Fruit fly (Drosophila melanogaster) whole organism, embryonic: ENCODE data around the gene SamDC.
A peak's percentile ranks its signal among the peaks of the same experiment; 100 is the strongest.

Source experiments
- C15 ChIP-seq: fragments of 200-800 bp; sonication (Bioruptor generic); IDR thresholded peaks from 3 replicates; pipeline ENCODE4 v1.3.6; 2022; ENCODE audit warnings: missing biosample characterization, missing genetic modification characterization
- CG10267 ChIP-seq: fragments of 200-800 bp; sonication (Bioruptor generic); optimal IDR thresholded peaks from 2 replicates; lab custom pipeline; 2018; ENCODE audit warnings: missing biosample characterization, mild to moderate bottlenecking, missing genetic modification characterization, moderate library complexity
- CG10462 ChIP-seq: fragments of 200-800 bp; sonication (Bioruptor generic); optimal IDR thresholded peaks from 2 replicates; lab custom pipeline; 2016; ENCODE audit warnings: missing biosample characterization, missing genetic modification characterization
- CG10543 ChIP-seq: fragments of 200-800 bp; sonication (Bioruptor generic); optimal IDR thresholded peaks from 3 replicates; lab custom pipeline; 2017; ENCODE audit warnings: missing biosample characterization, mild to moderate bottlenecking, missing genetic modification characterization, moderate library complexity
- CG10979 ChIP-seq: fragments of 200-800 bp; sonication (Bioruptor generic); optimal IDR thresholded peaks from 2 replicates; lab custom pipeline; 2018; ENCODE audit warnings: missing biosample characterization, mild to moderate bottlenecking, missing genetic modification characterization, moderate library complexity
- CG12155 ChIP-seq: fragments of 200-800 bp; sonication (Bioruptor generic); optimal IDR thresholded peaks from 3 replicates; lab custom pipeline; 2016; ENCODE audit warnings: missing biosample characterization, missing genetic modification characterization
- CG12391 ChIP-seq: fragments of 200-800 bp; sonication (Bioruptor generic); optimal IDR thresholded peaks from 3 replicates; lab custom pipeline; 2018; ENCODE audit warnings: missing biosample characterization, mild to moderate bottlenecking, missing genetic modification characterization, moderate library complexity
- CG12659 ChIP-seq: fragments of 200-800 bp; sonication (Bioruptor generic); optimal IDR thresholded peaks from 3 replicates; lab custom pipeline; 2017; ENCODE audit warnings: mild to moderate bottlenecking, missing biosample characterization, missing genetic modification reagents, missing genetic modification characterization
- CG12769 ChIP-seq: fragments of 200-800 bp; sonication (Bioruptor generic); optimal IDR thresholded peaks from 2 replicates; lab custom pipeline; 2019; ENCODE audit warnings: missing biosample characterization, mild to moderate bottlenecking, missing genetic modification characterization, moderate library complexity
- CG12942 ChIP-seq: fragments of 200-800 bp; sonication (Bioruptor generic); optimal IDR thresholded peaks from 3 replicates; lab custom pipeline; 2016; ENCODE audit warnings: missing biosample characterization, missing genetic modification characterization
- CG13424 ChIP-seq: fragments of 200-800 bp; sonication (Bioruptor generic); optimal IDR thresholded peaks from 2 replicates; lab custom pipeline; 2019; ENCODE audit warnings: missing biosample characterization, mild to moderate bottlenecking, missing genetic modification characterization, moderate library complexity
- CG14965 ChIP-seq: fragments of 200-800 bp; sonication (Bioruptor generic); optimal IDR thresholded peaks from 2 replicates; lab custom pipeline; 2016; ENCODE audit warnings: missing biosample characterization, missing genetic modification characterization, borderline replicate concordance
- CG17359 ChIP-seq: fragments of 200-800 bp; sonication (Bioruptor generic); optimal IDR thresholded peaks from 3 replicates; lab custom pipeline; 2018; ENCODE audit warnings: missing biosample characterization, mild to moderate bottlenecking, missing genetic modification characterization, moderate library complexity
- CG18262 ChIP-seq: fragments of 200-800 bp; optimal IDR thresholded peaks from 3 replicates; lab custom pipeline; 2019; ENCODE audit warnings: missing biosample characterization, mild to moderate bottlenecking, missing genetic modification characterization, moderate library complexity
- CG32772 ChIP-seq: fragments of 200-800 bp; sonication (Bioruptor generic); IDR thresholded peaks from 2 replicates; pipeline ENCODE4 v1.3.6; 2022; ENCODE audit warnings: missing biosample characterization, missing genetic modification characterization
- CG3281 ChIP-seq: fragments of 200-800 bp; sonication (Bioruptor generic); optimal IDR thresholded peaks from 3 replicates; lab custom pipeline; 2017; ENCODE audit warnings: missing biosample characterization, mild to moderate bottlenecking, missing genetic modification characterization
- CG3726 ChIP-seq: fragments of 200-800 bp; sonication (Bioruptor generic); IDR thresholded peaks from 3 replicates; pipeline ENCODE4, ENCODE4 v1.3.6; 2022; ENCODE audit warnings: missing biosample characterization, missing genetic modification characterization
- CG3847 ChIP-seq: fragments of 200-800 bp; sonication (Bioruptor generic); IDR thresholded peaks from 2 replicates; pipeline ENCODE4 v1.3.6; 2022; ENCODE audit warnings: missing biosample characterization, missing genetic modification characterization
- CG6689 ChIP-seq: fragments of 200-800 bp; sonication (Bioruptor generic); IDR thresholded peaks from 2 replicates; pipeline ENCODE4 v1.3.6; 2022; ENCODE audit warnings: missing biosample characterization, missing genetic modification characterization
- CG6791 ChIP-seq: fragments of 200-800 bp; sonication (Bioruptor generic); IDR thresholded peaks from 3 replicates; pipeline ENCODE4 v1.3.6; 2022; ENCODE audit warnings: missing biosample characterization, missing genetic modification characterization; ENCODE audit not compliant: partially characterized antibody
- CG8290 ChIP-seq, 3 experiments: fragments of 200-800 bp; sonication (Bioruptor generic); optimal IDR thresholded peaks; 2 replicates each; lab custom pipeline; 2016 to 2019; ENCODE audit warnings: missing biosample characterization in 3 of 3, missing genetic modification characterization in 3 of 3, mild to moderate bottlenecking in 2 of 3, moderate library complexity in 1 of 3
- CHES-1-like ChIP-seq: fragments of 200-800 bp; sonication (Bioruptor generic); optimal IDR thresholded peaks from 2 replicates; lab custom pipeline; 2016; ENCODE audit warnings: missing biosample characterization, missing genetic modification characterization
- Chrac-16 ChIP-seq: fragments of 200-800 bp; sonication (Bioruptor generic); optimal IDR thresholded peaks from 3 replicates; lab custom pipeline; 2016; ENCODE audit warnings: missing biosample characterization, missing genetic modification characterization
- CkIIα-i1 ChIP-seq: fragments of 200-800 bp; sonication (Bioruptor generic); IDR thresholded peaks from 2 replicates; pipeline ENCODE4 v1.3.6; 2022; ENCODE audit warnings: missing biosample characterization, missing genetic modification characterization
- Dp ChIP-seq: fragments of 200-800 bp; sonication (Bioruptor generic); optimal IDR thresholded peaks from 2 replicates; lab custom pipeline; 2018; ENCODE audit warnings: missing biosample characterization, mild to moderate bottlenecking, missing genetic modification characterization, moderate library complexity
- HmgD ChIP-seq: fragments of 200-800 bp; sonication (Bioruptor generic); optimal IDR thresholded peaks from 3 replicates; lab custom pipeline; 2016; ENCODE audit warnings: missing biosample characterization, missing genetic modification characterization
- Myb ChIP-seq: fragments of 200-800 bp; sonication (Bioruptor generic); optimal IDR thresholded peaks from 2 replicates; lab custom pipeline; 2016; ENCODE audit warnings: missing biosample characterization, missing genetic modification characterization
- NFAT ChIP-seq: fragments of 200-800 bp; sonication (Bioruptor generic); IDR thresholded peaks from 2 replicates; pipeline ENCODE4 v1.3.6; 2022; ENCODE audit warnings: missing biosample characterization, missing genetic modification characterization
- Neu2 ChIP-seq: fragments of 200-800 bp; sonication (Bioruptor generic); optimal IDR thresholded peaks from 3 replicates; lab custom pipeline; 2016; ENCODE audit warnings: missing biosample characterization, missing genetic modification characterization, borderline replicate concordance
- NfI ChIP-seq: fragments of 200-800 bp; sonication (Bioruptor generic); optimal IDR thresholded peaks from 3 replicates; lab custom pipeline; 2018; ENCODE audit warnings: missing biosample characterization, mild to moderate bottlenecking, missing genetic modification characterization, moderate library complexity
- Opbp ChIP-seq: fragments of 200-800 bp; sonication (Bioruptor generic); IDR thresholded peaks from 3 replicates; pipeline ENCODE4 v1.3.6; 2022; ENCODE audit warnings: missing biosample characterization, missing genetic modification characterization; ENCODE audit not compliant: partially characterized antibody
- PHDP ChIP-seq: fragments of 200-800 bp; sonication (Bioruptor generic); optimal IDR thresholded peaks from 3 replicates; lab custom pipeline; 2018; ENCODE audit warnings: missing biosample characterization, mild to moderate bottlenecking, missing genetic modification characterization, moderate library complexity
- Ravus ChIP-seq: fragments of 200-800 bp; sonication (Bioruptor generic); IDR thresholded peaks from 2 replicates; pipeline ENCODE4 v1.3.6; 2022; ENCODE audit warnings: missing biosample characterization, missing genetic modification characterization
- chinmo ChIP-seq: fragments of 200-800 bp; sonication (Bioruptor generic); IDR thresholded peaks from 4 replicates; pipeline ENCODE4 v1.3.6; 2022; ENCODE audit warnings: missing biosample characterization, missing genetic modification characterization; ENCODE audit not compliant: partially characterized antibody
- dysf ChIP-seq: fragments of 200-800 bp; sonication (Bioruptor generic); IDR thresholded peaks from 3 replicates; pipeline ENCODE4 v1.3.6; 2022; ENCODE audit warnings: missing biosample characterization, missing genetic modification characterization
- gsb ChIP-seq: fragments of 200-800 bp; sonication (Bioruptor generic); IDR thresholded peaks from 2 replicates; pipeline ENCODE4 v1.3.6; 2022; ENCODE audit warnings: missing biosample characterization, missing genetic modification characterization
- her ChIP-seq: fragments of 200-800 bp; sonication (Bioruptor generic); optimal IDR thresholded peaks from 2 replicates; lab custom pipeline; 2016; ENCODE audit warnings: missing biosample characterization, missing genetic modification characterization
- lmd ChIP-seq: fragments of 200-800 bp; sonication (Bioruptor generic); IDR thresholded peaks from 2 replicates; pipeline ENCODE4 v1.3.6; 2022; ENCODE audit warnings: missing biosample characterization, missing genetic modification characterization
- lov ChIP-seq, 2 experiments: fragments of 200-800 bp in 1 of 2; fragments of >200 bp in 1 of 2; sonication (Bioruptor generic) in 1 of 2; IDR thresholded peaks in 1 of 2; optimal IDR thresholded peaks in 1 of 2; 2 replicates in 1 of 2; 3 replicates in 1 of 2; pipeline versions ENCODE4 v1.3.6 to Lab custom; 2017 to 2022; ENCODE audit warnings: missing biosample characterization in 1 of 2, missing genetic modification characterization in 1 of 2
- pnt ChIP-seq: fragments of 200-800 bp; sonication (Bioruptor generic); optimal IDR thresholded peaks from 3 replicates; lab custom pipeline; 2016; ENCODE audit warnings: missing biosample characterization, missing genetic modification characterization
- pzg ChIP-seq: fragments of 200-800 bp; sonication (Bioruptor generic); optimal IDR thresholded peaks from 3 replicates; lab custom pipeline; 2018; ENCODE audit warnings: missing biosample characterization, mild to moderate bottlenecking, missing genetic modification characterization, moderate library complexity
- row ChIP-seq: fragments of 200-800 bp; sonication (Bioruptor generic); IDR thresholded peaks from 3 replicates; pipeline ENCODE4 v1.3.6; 2022; ENCODE audit warnings: missing biosample characterization, missing genetic modification characterization
- schlank ChIP-seq: fragments of 200-800 bp; sonication (Bioruptor generic); optimal IDR thresholded peaks from 2 replicates; lab custom pipeline; 2018; ENCODE audit warnings: missing biosample characterization, mild to moderate bottlenecking, missing genetic modification characterization
- stwl ChIP-seq: fragments of 200-800 bp; sonication (Bioruptor generic); optimal IDR thresholded peaks from 3 replicates; lab custom pipeline; 2018; ENCODE audit warnings: missing biosample characterization, mild to moderate bottlenecking, missing genetic modification characterization, moderate library complexity
- twi ChIP-seq: fragments of 200-800 bp; optimal IDR thresholded peaks from 2 replicates; lab custom pipeline; 2019; ENCODE audit warnings: missing biosample characterization, mild to moderate bottlenecking, missing genetic modification characterization, moderate library complexity
- wek ChIP-seq: fragments of 200-800 bp; sonication (Bioruptor generic); optimal IDR thresholded peaks from 3 replicates; lab custom pipeline; 2018; ENCODE audit warnings: missing biosample characterization, mild to moderate bottlenecking, missing genetic modification characterization, moderate library complexity
- zf30C ChIP-seq: fragments of 200-800 bp; sonication (Bioruptor generic); optimal IDR thresholded peaks from 3 replicates; lab custom pipeline; 2018; ENCODE audit warnings: missing biosample characterization, mild to moderate bottlenecking, missing genetic modification characterization

SamDC gene

DNA sequence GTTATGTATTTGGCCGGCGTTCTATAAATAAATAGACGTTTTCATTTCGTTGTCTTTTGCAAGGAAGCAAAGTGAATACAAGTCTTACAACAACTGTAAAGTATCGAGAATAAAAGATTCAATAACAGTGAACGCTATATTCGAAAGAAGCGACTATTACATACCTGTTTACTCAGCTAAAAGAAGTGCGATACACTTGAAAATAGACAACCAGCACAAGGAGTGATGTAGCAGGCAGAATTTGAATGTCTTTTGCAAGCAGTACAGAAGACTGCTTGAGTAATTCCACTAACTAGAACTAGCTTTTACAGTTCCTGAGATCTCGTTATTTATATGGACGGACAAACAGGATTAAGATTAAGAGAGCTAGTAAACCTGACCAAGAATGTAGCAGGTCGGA lies 41.0 kb upstream of the SamDC start (continued):
- no peak for TF ChIP-seq chinmo (GFP tag; lab: Robert Waterston, UW)
- TF ChIP-seq Myb (GFP tag; lab: Kevin White, UChicago) = peak; percentile 62
- TF ChIP-seq Neu2 (GFP tag; lab: Kevin White, UChicago) = no peak
- peak; percentile 38; the same call in 1 of the 3 replicates for TF ChIP-seq row (GFP tag; lab: Robert Waterston, UW)
- TF ChIP-seq twi (tag; lab: Kevin White, UChicago) = peak; percentile 8
- no peak for TF ChIP-seq schlank (tag; lab: Kevin White, UChicago)
- peak; percentile 91 for TF ChIP-seq CG12155 (GFP tag; lab: Kevin White, UChicago)
- peak; percentile 29 for TF ChIP-seq CG10462 (GFP tag; lab: Kevin White, UChicago)
- peak; percentile 92 for TF ChIP-seq stwl (tag; lab: Kevin White, UChicago)
- TF ChIP-seq CG10979 = peak; percentile 7
- TF ChIP-seq NfI (GFP tag; lab: Kevin White, UChicago) = peak; percentile 22

DNA sequence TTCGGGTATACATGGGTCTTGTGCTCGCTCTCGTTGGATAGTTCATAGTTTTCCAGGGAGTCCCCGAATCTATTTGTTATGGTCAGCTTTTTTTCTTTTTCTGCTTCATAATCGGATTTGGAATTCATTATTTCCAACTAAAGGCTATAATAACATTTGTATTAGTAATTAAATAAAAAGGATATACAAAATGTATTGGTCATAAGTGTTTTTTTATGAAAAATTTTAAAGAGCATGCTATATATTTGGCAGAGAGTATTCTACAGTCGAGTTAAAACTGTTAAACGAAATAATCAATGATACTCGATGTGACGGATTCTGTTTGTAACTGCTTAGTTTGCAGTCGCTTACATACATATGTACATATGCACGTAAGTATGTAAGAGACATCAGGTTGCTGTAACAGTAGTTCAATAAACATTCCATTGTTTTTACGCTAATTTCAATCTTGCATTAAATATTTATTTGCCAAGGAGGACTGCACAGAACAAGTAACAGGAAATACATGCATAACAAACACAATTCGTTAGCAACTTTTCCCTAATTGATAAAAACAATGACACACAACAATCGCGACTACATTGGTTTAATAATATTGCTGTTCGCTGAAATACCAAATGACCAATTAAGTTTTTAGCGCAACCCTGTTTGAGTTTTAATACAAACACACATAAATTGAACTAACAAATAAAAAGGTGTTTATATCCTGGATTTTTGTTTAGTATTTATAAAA lies 40.0 kb upstream of the SamDC start:
- no peak for TF ChIP-seq CG32772
- TF ChIP-seq lmd (GFP tag; lab: Robert Waterston, UW) = no peak
- no peak for TF ChIP-seq lov (optimal IDR thresholded peaks at IDR 0.05; lab: Kevin White, UChicago)
- no peak for TF ChIP-seq lov (GFP tag; IDR thresholded peaks at IDR 0.05; lab: Robert Waterston, UW)
- TF ChIP-seq Dp (GFP tag; lab: Kevin White, UChicago) = no peak
- peak; percentile 23 for TF ChIP-seq CG12391
- peak; percentile 13 for TF ChIP-seq CG13424 (tag; lab: Kevin White, UChicago)
- no peak for TF ChIP-seq NFAT (GFP tag; lab: Robert Waterston, UW)
- no peak for TF ChIP-seq schlank (tag; lab: Kevin White, UChicago)
- no peak for TF ChIP-seq Ravus (GFP tag; lab: Robert Waterston, UW)
- peak; percentile 33 for TF ChIP-seq PHDP
- TF ChIP-seq Opbp = no peak
- no peak for TF ChIP-seq CG12659 (GFP tag; lab: Kevin White, UChicago)
- TF ChIP-seq CHES-1-like (GFP tag; lab: Kevin White, UChicago) = no peak
- no peak for TF ChIP-seq CG12769 (tag; lab: Kevin White, UChicago)
- TF ChIP-seq HmgD (GFP tag; lab: Kevin White, UChicago) = no peak
- no peak for TF ChIP-seq CG3281
- TF ChIP-seq dysf (GFP tag; lab: Robert Waterston, UW) = peak; percentile 49; the same call in 1 of the 3 replicates
- no peak for TF ChIP-seq wek (GFP tag; lab: Kevin White, UChicago)
- no peak for TF ChIP-seq CG8290 (GFP tag; optimal IDR thresholded peaks at IDR 0.05; lab: Kevin White, UChicago)
- TF ChIP-seq CG8290 (tag; optimal IDR thresholded peaks at IDR 0.05; lab: Kevin White, UChicago) = no peak
- TF ChIP-seq CG14965 = no peak
- peak; percentile 16 for TF ChIP-seq CG17359 (tag; lab: Kevin White, UChicago)
- no peak for TF ChIP-seq her (GFP tag; lab: Kevin White, UChicago)
- TF ChIP-seq CG12942 (GFP tag; lab: Kevin White, UChicago) = no peak
- TF ChIP-seq CkIIα-i1 (GFP tag; lab: Robert Waterston, UW) = no peak
- TF ChIP-seq Chrac-16 (GFP tag; lab: Kevin White, UChicago) = no peak
- TF ChIP-seq C15 (GFP tag; lab: Robert Waterston, UW) = no peak
- TF ChIP-seq pnt (GFP tag; lab: Kevin White, UChicago) = no peak
- TF ChIP-seq pzg (GFP tag; lab: Kevin White, UChicago) = no peak
- TF ChIP-seq CG6791 (GFP tag; lab: Robert Waterston, UW) = no peak
- peak; percentile 0 for TF ChIP-seq CG18262 (tag; lab: Kevin White, UChicago)
- no peak for TF ChIP-seq CG3726
- no peak for TF ChIP-seq CG3847 (GFP tag; lab: Robert Waterston, UW)
- no peak for TF ChIP-seq gsb (GFP tag; lab: Robert Waterston, UW)
- TF ChIP-seq CG10543 (GFP tag; lab: Kevin White, UChicago) = no peak
- TF ChIP-seq CG6689 (GFP tag; lab: Robert Waterston, UW) = no peak
- no peak for TF ChIP-seq zf30C (GFP tag; lab: Kevin White, UChicago)
- no peak for TF ChIP-seq CG10267 (tag; lab: Kevin White, UChicago)
